Worm (Caenorhabditis elegans): ENCODE results near the gene slfl-5.

DNA sequence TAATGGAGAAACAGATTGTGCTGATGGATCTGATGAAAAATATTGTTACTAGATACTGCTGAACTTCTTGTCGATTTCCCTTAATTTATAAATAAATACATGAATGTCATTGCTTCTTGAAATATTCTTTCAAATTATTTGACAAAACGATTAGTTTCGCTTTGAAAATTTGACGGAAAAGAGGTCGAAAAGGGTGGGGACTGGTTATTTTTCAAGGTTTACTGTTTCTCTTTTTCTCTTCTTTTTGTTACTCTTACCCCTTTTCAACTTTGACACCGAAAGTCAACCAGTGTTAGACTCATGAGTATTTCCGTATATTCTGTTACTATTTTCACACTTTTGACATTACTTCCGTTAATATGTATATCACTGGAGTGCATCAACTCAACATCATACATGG lies 10.5 kb upstream of the slfl-5 start, which contains the start of gene T04H1.12:
- TF ChIP-seq nhr-10 (tag; optimal IDR thresholded peaks at IDR 0.05) (no peak), skn-1 (tag; optimal IDR thresholded peaks at IDR 0.05) (no peak), C34F6.9 (tag; optimal IDR thresholded peaks at IDR 0.05) (no peak), aly-2 (tag; optimal IDR thresholded peaks at IDR 0.05) (no peak), ama-1 (optimal IDR thresholded peaks at IDR 0.05) (no peak), elt-3 (tag; optimal IDR thresholded peaks at IDR 0.05) (no peak), nhr-23 (tag; optimal IDR thresholded peaks at IDR 0.05) (no peak), snpc-4 (tag; optimal IDR thresholded peaks at IDR 0.05) (no peak), lin-39 (tag; optimal IDR thresholded peaks at IDR 0.05) (no peak)
